Worm (Caenorhabditis elegans) whole organism, late embryonic: ENCODE results near the gene lgc-19.

Experiments used
- C08G9.2 ChIP-seq: sonication (generic microtip); optimal IDR thresholded peaks from 2 replicates; lab custom pipeline; 2016; ENCODE audit warnings: mild to moderate bottlenecking, missing genetic modification characterization, moderate library complexity, missing compliant biosample characterization
- C38D4.7 ChIP-seq: fragments of 200-800 bp; sonication (Bioruptor generic); optimal IDR thresholded peaks from 2 replicates; lab custom pipeline; 2018; ENCODE audit warnings: mild to moderate bottlenecking, missing genetic modification characterization, moderate library complexity, missing compliant biosample characterization
- F13H6.1 ChIP-seq: sonication (generic microtip); optimal IDR thresholded peaks from 2 replicates; lab custom pipeline; 2016; ENCODE audit warnings: missing genetic modification characterization, missing compliant biosample characterization
- K02D7.2 ChIP-seq: sonication (generic microtip); optimal IDR thresholded peaks from 2 replicates; lab custom pipeline; 2017; ENCODE audit warnings: mild to moderate bottlenecking, missing genetic modification characterization, missing compliant biosample characterization
- T23F11.4 ChIP-seq: fragments of 200-800 bp; sonication (Bioruptor generic); optimal IDR thresholded peaks from 2 replicates; lab custom pipeline; 2018; ENCODE audit warnings: mild to moderate bottlenecking, missing genetic modification characterization, missing compliant biosample characterization
- ceh-14 ChIP-seq: sonication (generic microtip); optimal IDR thresholded peaks from 2 replicates; lab custom pipeline; 2016; ENCODE audit warnings: missing genotype, missing genetic modification characterization, missing compliant biosample characterization
- ceh-19 ChIP-seq: fragments of 200-800 bp; sonication (Bioruptor generic); optimal IDR thresholded peaks from 2 replicates; lab custom pipeline; 2018; ENCODE audit warnings: mild to moderate bottlenecking, missing genetic modification characterization, missing compliant biosample characterization
- ceh-2 ChIP-seq: sonication (generic microtip); optimal IDR thresholded peaks from 2 replicates; lab custom pipeline; 2016; ENCODE audit warnings: missing genotype, missing genetic modification characterization, missing compliant biosample characterization
- ceh-22 ChIP-seq: sonication (generic microtip); optimal IDR thresholded peaks from 2 replicates; lab custom pipeline; 2017; ENCODE audit warnings: missing biosample characterization, missing genetic modification characterization
- ceh-24 ChIP-seq: sonication (generic microtip); optimal IDR thresholded peaks from 2 replicates; lab custom pipeline; 2016; ENCODE audit warnings: mild to moderate bottlenecking, missing genetic modification characterization, missing compliant biosample characterization
- ceh-34 ChIP-seq: sonication (generic microtip); optimal IDR thresholded peaks from 2 replicates; lab custom pipeline; 2016; ENCODE audit warnings: mild to moderate bottlenecking, missing genetic modification characterization, missing compliant biosample characterization
- ceh-45 ChIP-seq: fragments of 200-800 bp; sonication (Bioruptor generic); IDR thresholded peaks from 2 replicates; pipeline ENCODE4 v1.3.6; 2022; ENCODE audit warnings: missing genetic modification reagents, missing genetic modification characterization, missing compliant biosample characterization
- ceh-48 ChIP-seq: sonication (generic microtip); optimal IDR thresholded peaks from 2 replicates; lab custom pipeline; 2016; ENCODE audit warnings: missing genetic modification characterization, inconsistent platforms, missing compliant biosample characterization
- che-1 ChIP-seq: sonication (generic microtip); optimal IDR thresholded peaks from 2 replicates; lab custom pipeline; 2016; ENCODE audit warnings: mild to moderate bottlenecking, missing genetic modification characterization, missing compliant biosample characterization
- dve-1 ChIP-seq: sonication (generic microtip); optimal IDR thresholded peaks from 2 replicates; lab custom pipeline; 2017; ENCODE audit warnings: antibody characterized with exemption, mild to moderate bottlenecking, missing genetic modification characterization, missing compliant biosample characterization
- elt-2 ChIP-seq: sonication (generic microtip); optimal IDR thresholded peaks from 2 replicates; lab custom pipeline; 2016; ENCODE audit warnings: missing genetic modification reagents, missing genetic modification characterization, missing compliant biosample characterization
- elt-4 ChIP-seq: sonication (generic microtip); optimal IDR thresholded peaks from 2 replicates; lab custom pipeline; 2016; ENCODE audit warnings: missing genetic modification characterization, missing compliant biosample characterization
- ets-4 ChIP-seq: sonication (generic microtip); optimal IDR thresholded peaks from 2 replicates; lab custom pipeline; 2016; ENCODE audit warnings: missing genetic modification characterization, missing compliant biosample characterization
- fkh-6 ChIP-seq: sonication (generic microtip); optimal IDR thresholded peaks from 2 replicates; lab custom pipeline; 2016; ENCODE audit warnings: missing genetic modification characterization, missing compliant biosample characterization
- gmeb-2 ChIP-seq: sonication (generic microtip); optimal IDR thresholded peaks from 2 replicates; lab custom pipeline; 2016; ENCODE audit warnings: missing genetic modification characterization, inconsistent platforms, missing compliant biosample characterization
- hlh-13 ChIP-seq: fragments of 200-800 bp; sonication (Bioruptor generic); optimal IDR thresholded peaks from 2 replicates; lab custom pipeline; 2018; ENCODE audit warnings: mild to moderate bottlenecking, missing genetic modification characterization, missing compliant biosample characterization
- hlh-30 ChIP-seq: sonication (generic microtip); optimal IDR thresholded peaks from 2 replicates; lab custom pipeline; 2017; ENCODE audit warnings: antibody characterized with exemption, missing genetic modification characterization, missing compliant biosample characterization; ENCODE audit not compliant: insufficient read depth
- hlh-6 ChIP-seq: sonication (generic microtip); optimal IDR thresholded peaks from 2 replicates; lab custom pipeline; 2016; ENCODE audit warnings: missing genotype, missing genetic modification characterization, missing compliant biosample characterization
- hlh-8 ChIP-seq: sonication (generic microtip); optimal IDR thresholded peaks from 2 replicates; lab custom pipeline; 2016; ENCODE audit warnings: missing genotype, missing genetic modification characterization, missing compliant biosample characterization
- lim-6 ChIP-seq: sonication (generic microtip); optimal IDR thresholded peaks from 2 replicates; lab custom pipeline; 2016; ENCODE audit warnings: missing genetic modification characterization, missing compliant biosample characterization
- madf-2 ChIP-seq: sonication (generic microtip); optimal IDR thresholded peaks from 2 replicates; lab custom pipeline; 2017; ENCODE audit warnings: missing genetic modification characterization, missing compliant biosample characterization
- nhr-232 ChIP-seq: sonication (generic microtip); optimal IDR thresholded peaks from 2 replicates; lab custom pipeline; 2016; ENCODE audit warnings: missing genetic modification characterization, missing compliant biosample characterization
- npax-4 ChIP-seq: sonication (generic microtip); optimal IDR thresholded peaks from 2 replicates; lab custom pipeline; 2016; ENCODE audit warnings: missing genetic modification characterization, missing compliant biosample characterization
- pag-3 ChIP-seq: sonication (generic microtip); optimal IDR thresholded peaks from 2 replicates; lab custom pipeline; 2016; ENCODE audit warnings: missing compliant biosample characterization, missing genetic modification characterization, borderline replicate concordance
- pat-9 ChIP-seq: fragments of 200-800 bp; sonication (Bioruptor generic); optimal IDR thresholded peaks from 2 replicates; lab custom pipeline; 2018; ENCODE audit warnings: mild to moderate bottlenecking, missing genetic modification characterization, moderate library complexity, missing compliant biosample characterization
- pha-2 ChIP-seq: sonication (generic microtip); optimal IDR thresholded peaks from 2 replicates; lab custom pipeline; 2017; ENCODE audit warnings: mild to moderate bottlenecking, missing genetic modification characterization, missing compliant biosample characterization
- pha-4 ChIP-seq: fragments of 150-350 bp; optimal IDR thresholded peaks from 2 replicates; lab custom pipeline; 2018; ENCODE audit warnings: missing biosample characterization, missing genetic modification reagents, missing genetic modification characterization
- pros-1 ChIP-seq: fragments of 150-350 bp; optimal IDR thresholded peaks from 2 replicates; lab custom pipeline; 2014; ENCODE audit warnings: missing biosample characterization, missing genetic modification reagents, missing genetic modification characterization
- rnt-1 ChIP-seq: sonication (generic microtip); optimal IDR thresholded peaks from 2 replicates; lab custom pipeline; 2016; ENCODE audit warnings: missing genetic modification characterization, missing compliant biosample characterization
- sdc-2 ChIP-seq: sonication (generic microtip); optimal IDR thresholded peaks from 2 replicates; lab custom pipeline; 2016; ENCODE audit warnings: missing genotype, missing genetic modification characterization, missing compliant biosample characterization
- sox-2 ChIP-seq: fragments of 200-800 bp; sonication (Bioruptor generic); IDR thresholded peaks from 2 replicates; pipeline ENCODE4 v1.3.6; 2022; ENCODE audit warnings: missing genetic modification reagents, missing genetic modification characterization, missing compliant biosample characterization
- syd-9 ChIP-seq: sonication (generic microtip); optimal IDR thresholded peaks from 2 replicates; lab custom pipeline; 2016; ENCODE audit warnings: mild to moderate bottlenecking, missing genetic modification characterization, moderate library complexity, missing compliant biosample characterization
- tbx-7 ChIP-seq: sonication (generic microtip); optimal IDR thresholded peaks from 2 replicates; lab custom pipeline; 2016; ENCODE audit warnings: missing genotype, missing genetic modification characterization, missing compliant biosample characterization
- unc-3 ChIP-seq, 2 experiments: fragments of 200-800 bp in 1 of 2; sonication (Bioruptor generic) in 1 of 2; sonication (generic microtip) in 1 of 2; conservative IDR thresholded peaks in 1 of 2; optimal IDR thresholded peaks in 1 of 2; 2 replicates each; pipeline versions ENCODE4 v1.3.6 to Lab custom; 2016 to 2022; ENCODE audit warnings: missing compliant biosample characterization in 2 of 2, missing genetic modification characterization in 2 of 2, missing genetic modification reagents in 1 of 2
- zip-5 ChIP-seq: sonication (generic microtip); optimal IDR thresholded peaks from 2 replicates; lab custom pipeline; 2016; ENCODE audit warnings: missing genetic modification characterization, missing compliant biosample characterization

lgc-19 gene

DNA sequence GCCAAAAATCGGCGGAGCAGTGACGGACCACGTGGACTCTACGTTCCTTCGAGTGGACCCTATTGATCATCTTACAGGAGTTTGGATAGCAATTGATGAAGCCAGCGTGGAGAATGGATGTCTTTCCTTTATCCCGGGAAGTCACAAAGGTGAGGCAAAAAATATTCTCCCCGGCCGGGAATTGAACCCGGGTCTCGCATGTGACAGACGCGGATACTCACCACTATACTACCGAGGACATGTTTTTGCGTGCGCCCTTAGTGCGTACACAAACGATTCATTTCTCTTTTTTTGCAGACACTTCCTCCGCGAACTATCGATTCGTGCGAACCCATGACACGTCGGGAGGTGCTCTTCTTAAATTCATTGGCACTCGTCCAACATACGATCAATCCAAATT, 31.3 kb downstream of the lgc-19 start:
- peak; percentile 24 for TF ChIP-seq che-1 (tag; lab: Kevin White, UChicago)
- peak; percentile 64 for TF ChIP-seq hlh-30 (tag; lab: Kevin White, UChicago)
- TF ChIP-seq F13H6.1 (tag; lab: Kevin White, UChicago): no peak

DNA sequence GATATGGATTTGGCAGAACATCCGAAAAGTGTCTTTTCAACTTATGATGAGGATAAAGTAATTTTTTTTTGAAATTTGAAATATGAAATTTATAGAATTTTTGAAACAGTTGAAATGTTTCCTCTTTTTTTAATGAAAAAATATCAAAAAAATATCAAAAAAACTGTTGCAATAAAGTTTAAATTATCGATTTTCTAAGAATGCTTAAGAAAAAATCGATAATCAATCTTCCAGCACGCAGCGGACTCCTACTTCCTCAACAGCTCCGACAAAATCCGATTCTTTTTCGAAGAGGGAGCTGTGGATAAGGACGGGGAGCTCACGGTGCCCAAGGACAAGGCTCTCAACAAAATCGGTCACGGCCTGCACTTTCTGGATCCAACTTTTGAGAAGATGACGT, 31.8 kb downstream of the lgc-19 start:
- no peak for TF ChIP-seq rnt-1
- TF ChIP-seq dve-1: no peak
- TF ChIP-seq elt-2: no peak
- TF ChIP-seq sdc-2: no peak
- TF ChIP-seq hlh-8: no peak
- TF ChIP-seq ceh-48 (tag; lab: Kevin White, UChicago): no peak
- TF ChIP-seq syd-9 (tag; lab: Kevin White, UChicago): no peak
- TF ChIP-seq ceh-24 (tag; lab: Kevin White, UChicago): no peak
- no peak for TF ChIP-seq ceh-14 (tag; lab: Kevin White, UChicago)
- no peak for TF ChIP-seq pha-4 (tag; lab: Kevin White, UChicago)
- TF ChIP-seq ceh-45 (GFP tag; lab: Robert Waterston, UW): no peak
- no peak for TF ChIP-seq fkh-6 (tag; lab: Kevin White, UChicago)
- no peak for TF ChIP-seq hlh-6 (tag; lab: Kevin White, UChicago)
- no peak for TF ChIP-seq K02D7.2 (tag; lab: Kevin White, UChicago)
- TF ChIP-seq C38D4.7 (GFP tag; lab: Kevin White, UChicago): no peak
- no peak for TF ChIP-seq nhr-232
- TF ChIP-seq ets-4: no peak

DNA sequence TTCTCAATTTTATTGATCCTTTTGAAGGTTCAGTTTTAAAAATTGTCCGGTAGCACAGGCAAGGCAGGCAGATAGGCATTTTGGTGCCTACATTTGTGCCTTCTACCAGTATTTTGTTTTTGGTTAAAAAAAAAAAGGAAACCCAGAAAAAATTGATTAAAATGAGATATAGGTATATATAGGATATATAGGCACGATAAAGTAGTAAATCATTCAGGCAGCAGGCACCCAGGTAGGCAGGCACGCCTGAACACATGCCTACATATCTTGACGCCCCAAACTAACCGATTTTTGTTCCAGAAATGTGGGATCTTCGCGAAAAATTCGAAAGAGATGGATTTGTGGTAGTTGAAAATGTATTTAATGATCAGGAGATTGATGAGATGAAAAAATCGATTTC, 32.2 kb downstream of the lgc-19 start, which contains the start of gene Y105C5B.9:
Gene Y105C5B.9, plus strand, starts transcription at position 301 of the 400 bp plus-strand sequence.
- TF ChIP-seq ceh-45 (GFP tag; lab: Robert Waterston, UW): no peak
- no peak for TF ChIP-seq tbx-7
- TF ChIP-seq pha-2 (tag; lab: Kevin White, UChicago): no peak
- no peak for TF ChIP-seq nhr-232
- TF ChIP-seq pha-4 (tag; lab: Kevin White, UChicago): no peak
- no peak for TF ChIP-seq sox-2 (GFP tag; lab: Robert Waterston, UW)
- no peak for TF ChIP-seq ceh-19 (GFP tag; lab: Kevin White, UChicago)
- TF ChIP-seq hlh-13 (GFP tag; lab: Kevin White, UChicago): no peak
- no peak for TF ChIP-seq unc-3 (GFP tag; conservative IDR thresholded peaks at IDR 0.05; lab: Robert Waterston, UW)
- TF ChIP-seq unc-3 (tag; optimal IDR thresholded peaks at IDR 0.05; lab: Kevin White, UChicago): no peak
- TF ChIP-seq zip-5 (tag; lab: Kevin White, UChicago): no peak
- no peak for TF ChIP-seq syd-9 (tag; lab: Kevin White, UChicago)
- TF ChIP-seq madf-2 (tag; lab: Kevin White, UChicago): no peak
- TF ChIP-seq ceh-22 (tag; lab: Kevin White, UChicago): no peak

DNA sequence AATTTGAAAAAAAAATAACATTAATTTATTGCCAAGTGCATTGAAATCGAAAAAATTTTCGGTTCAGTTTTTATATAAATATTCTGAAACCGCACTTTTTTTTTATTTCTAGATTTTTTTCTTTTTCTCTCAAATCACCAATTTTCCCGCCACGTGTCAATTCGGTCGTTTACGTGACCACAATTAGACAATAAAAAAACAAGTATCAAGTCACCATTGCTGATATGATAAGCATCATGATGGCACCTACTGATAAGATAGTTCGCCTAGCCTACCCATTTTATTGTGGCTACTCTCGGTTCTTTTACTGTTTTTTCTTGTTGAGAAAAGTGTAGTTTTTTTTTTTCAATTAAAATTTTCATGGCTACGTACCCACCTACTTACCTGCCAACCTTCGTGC, 32.7 kb downstream of the lgc-19 start:
- no peak for TF ChIP-seq zip-5 (tag; lab: Kevin White, UChicago)
- no peak for TF ChIP-seq K02D7.2 (tag; lab: Kevin White, UChicago)
- TF ChIP-seq pag-3 (tag; lab: Kevin White, UChicago): no peak
- TF ChIP-seq elt-2: peak; percentile 93
- TF ChIP-seq lim-6 (tag; lab: Kevin White, UChicago): no peak
- TF ChIP-seq pat-9 (tag; lab: Kevin White, UChicago): no peak
- TF ChIP-seq T23F11.4 (GFP tag; lab: Kevin White, UChicago): no peak

DNA sequence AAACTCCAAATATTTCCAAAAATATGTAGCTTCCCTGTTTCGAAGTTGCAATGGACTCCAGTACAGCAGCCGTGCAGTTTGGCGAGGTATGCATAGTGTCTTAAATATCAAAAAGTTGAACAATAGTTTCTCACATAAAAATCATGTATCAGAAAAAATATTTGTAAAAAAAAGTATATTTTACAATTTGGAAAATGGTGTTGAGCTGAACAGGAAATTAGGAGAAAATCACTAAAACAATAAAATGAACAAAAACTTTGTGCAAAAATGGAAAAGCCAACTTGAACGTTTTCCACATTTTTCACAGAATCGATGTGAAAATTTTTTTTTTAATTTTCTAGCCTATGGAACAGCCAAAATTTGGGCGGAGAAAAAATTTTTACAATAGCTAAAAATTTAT, 35.8 kb downstream of the lgc-19 start, which contains the start of gene Y105C5B.8:
Gene Y105C5B.8, minus strand, starts transcription at position 101 of the 400 bp plus-strand sequence.
- no peak for TF ChIP-seq fkh-6 (tag; lab: Kevin White, UChicago)
- TF ChIP-seq elt-4 (tag; lab: Kevin White, UChicago): no peak
- no peak for TF ChIP-seq hlh-6 (tag; lab: Kevin White, UChicago)
- no peak for TF ChIP-seq ceh-34 (tag; lab: Kevin White, UChicago)
- TF ChIP-seq npax-4 (tag; lab: Kevin White, UChicago): no peak
- no peak for TF ChIP-seq gmeb-2 (tag; lab: Kevin White, UChicago)
- TF ChIP-seq C08G9.2: no peak
- TF ChIP-seq ceh-2 (tag; lab: Kevin White, UChicago): no peak
- no peak for TF ChIP-seq pros-1 (tag; lab: Kevin White, UChicago)
- no peak for TF ChIP-seq madf-2 (tag; lab: Kevin White, UChicago)
